Worm (Caenorhabditis elegans) whole organism, L1 larva: ENCODE results near the gene clec-257.
"Not testable (repeated sequence)": the region's sequence is repeated elsewhere in the genome, so short reads cannot be mapped to it uniquely, and the experiment has no call there.

ENCODE experiments used
- C04F5.9 ChIP-seq: sonication (generic microtip); optimal IDR thresholded peaks from 2 replicates; lab custom pipeline; 2016; ENCODE audit warnings: missing genetic modification characterization, missing compliant biosample characterization
- Y116A8C.19 ChIP-seq: sonication (generic microtip); optimal IDR thresholded peaks from 2 replicates; lab custom pipeline; 2016; ENCODE audit warnings: missing compliant biosample characterization, missing genetic modification characterization, borderline replicate concordance
- alr-1 ChIP-seq: fragments of 200-800 bp; sonication (Bioruptor generic); optimal IDR thresholded peaks from 2 replicates; lab custom pipeline; 2018; ENCODE audit warnings: borderline replicate concordance, mild to moderate bottlenecking, missing genetic modification characterization, missing compliant biosample characterization
- ama-1 ChIP-seq: fragments of 150-350 bp; optimal IDR thresholded peaks from 2 replicates; lab custom pipeline; 2014
- ceh-8 ChIP-seq: fragments of 200-800 bp; sonication (Bioruptor generic); optimal IDR thresholded peaks from 2 replicates; lab custom pipeline; 2018; ENCODE audit warnings: mild to moderate bottlenecking, missing genetic modification characterization, moderate library complexity, missing compliant biosample characterization
- ceh-88 ChIP-seq: fragments of 200-800 bp; sonication (Bioruptor generic); IDR thresholded peaks from 2 replicates; pipeline ENCODE4 v1.3.6; 2022; ENCODE audit warnings: missing genetic modification characterization, missing compliant biosample characterization
- dsc-1 ChIP-seq: sonication (generic microtip); optimal IDR thresholded peaks from 2 replicates; lab custom pipeline; 2016; ENCODE audit warnings: mild to moderate bottlenecking, missing genetic modification characterization, missing compliant biosample characterization
- egl-13 ChIP-seq: sonication (generic microtip); optimal IDR thresholded peaks from 2 replicates; lab custom pipeline; 2016; ENCODE audit warnings: missing genotype, missing genetic modification reagents, missing genetic modification characterization, missing compliant biosample characterization
- elt-2 ChIP-seq: sonication (generic microtip); optimal IDR thresholded peaks from 2 replicates; lab custom pipeline; 2016; ENCODE audit warnings: missing genetic modification characterization, mild to moderate bottlenecking, inconsistent platforms, missing compliant biosample characterization, missing genetic modification reagents
- fkh-10 ChIP-seq: sonication (generic microtip); optimal IDR thresholded peaks from 2 replicates; lab custom pipeline; 2017; ENCODE audit warnings: missing biosample characterization, missing genetic modification reagents, missing genetic modification characterization
- fkh-8 ChIP-seq: sonication (generic microtip); optimal IDR thresholded peaks from 2 replicates; lab custom pipeline; 2016; ENCODE audit warnings: mild to moderate bottlenecking, missing genetic modification characterization, missing compliant biosample characterization
- hpl-2 ChIP-seq: fragments of 150-350 bp; optimal IDR thresholded peaks from 2 replicates; lab custom pipeline; 2014; ENCODE audit warnings: missing biosample characterization, missing genetic modification reagents, missing genetic modification characterization
- isw-1 ChIP-seq: fragments of 200-800 bp; sonication (Bioruptor generic); IDR thresholded peaks from 2 replicates; pipeline ENCODE4 v1.3.6; 2022; ENCODE audit warnings: missing genetic modification characterization, missing compliant biosample characterization
- lin-35 ChIP-seq, 2 experiments: fragments of 150-350 bp; optimal IDR thresholded peaks; 2 replicates each; lab custom pipeline; 2014; ENCODE audit warnings: missing biosample characterization in 2 of 2, missing genetic modification characterization in 2 of 2, missing genetic modification reagents in 2 of 2
- lin-39 ChIP-seq: fragments of 150-350 bp; optimal IDR thresholded peaks from 2 replicates; lab custom pipeline; 2014; ENCODE audit warnings: missing biosample characterization, missing genetic modification reagents, missing genetic modification characterization
- mef-2 ChIP-seq: fragments of 150-350 bp; optimal IDR thresholded peaks from 2 replicates; lab custom pipeline; 2014; ENCODE audit warnings: missing biosample characterization, missing genetic modification characterization
- mep-1 ChIP-seq: fragments of 150-350 bp; optimal IDR thresholded peaks from 2 replicates; lab custom pipeline; 2014; ENCODE audit warnings: missing biosample characterization, missing genetic modification characterization
- nhr-12 ChIP-seq: sonication (generic microtip); optimal IDR thresholded peaks from 2 replicates; lab custom pipeline; 2017; ENCODE audit warnings: missing biosample characterization, missing genetic modification characterization
- nhr-19 ChIP-seq: fragments of 200-800 bp; sonication (Bioruptor generic); conservative IDR thresholded peaks from 2 replicates; pipeline ENCODE4 v1.3.6; 2022; ENCODE audit warnings: missing genetic modification characterization, missing compliant biosample characterization
- nhr-28 ChIP-seq: fragments of 150-350 bp; optimal IDR thresholded peaks from 2 replicates; lab custom pipeline; 2014; ENCODE audit warnings: missing biosample characterization, missing genetic modification characterization
- nhr-71 ChIP-seq: sonication (generic microtip); optimal IDR thresholded peaks from 2 replicates; lab custom pipeline; 2016; ENCODE audit warnings: mild to moderate bottlenecking, missing genetic modification characterization, moderate library complexity, missing compliant biosample characterization
- nhr-77 ChIP-seq: fragments of 150-350 bp; optimal IDR thresholded peaks from 2 replicates; lab custom pipeline; 2014; ENCODE audit warnings: missing biosample characterization, missing genetic modification characterization
- nhr-84 ChIP-seq: sonication (generic microtip); optimal IDR thresholded peaks from 2 replicates; lab custom pipeline; 2017; ENCODE audit warnings: missing biosample characterization, missing genetic modification characterization
- nhr-85 ChIP-seq: sonication (generic microtip); peaks from one replicate; lab custom pipeline; 2016; ENCODE audit warnings: missing genetic modification characterization, inconsistent platforms, missing compliant biosample characterization
- skn-1 ChIP-seq: fragments of 150-350 bp; optimal IDR thresholded peaks from 2 replicates; lab custom pipeline; 2014; ENCODE audit warnings: missing biosample characterization, missing genetic modification characterization
- snpc-4 ChIP-seq: fragments of 150-350 bp; optimal IDR thresholded peaks from 2 replicates; lab custom pipeline; 2014; ENCODE audit warnings: missing biosample characterization, missing genetic modification characterization
- sox-4 ChIP-seq: sonication (generic microtip); optimal IDR thresholded peaks from 2 replicates; lab custom pipeline; 2016; ENCODE audit warnings: missing genetic modification characterization, missing compliant biosample characterization
- tbx-2 ChIP-seq: sonication (generic microtip); optimal IDR thresholded peaks from 2 replicates; lab custom pipeline; 2016; ENCODE audit warnings: missing genetic modification characterization, missing compliant biosample characterization
- tlp-1 ChIP-seq: fragments of 150-350 bp; optimal IDR thresholded peaks from 2 replicates; lab custom pipeline; 2014; ENCODE audit warnings: missing biosample characterization, missing genetic modification characterization
- unc-130 ChIP-seq: fragments of 150-350 bp; optimal IDR thresholded peaks from 2 replicates; lab custom pipeline; 2017; ENCODE audit warnings: missing biosample characterization, missing genetic modification characterization, inconsistent platforms
- unc-98 ChIP-seq: fragments of 200-800 bp; sonication (Bioruptor generic); IDR thresholded peaks from 2 replicates; pipeline ENCODE4 v1.3.6; 2022; ENCODE audit warnings: missing genetic modification characterization, missing compliant biosample characterization
- xbp-1 ChIP-seq: sonication (generic microtip); optimal IDR thresholded peaks from 2 replicates; lab custom pipeline; 2016; ENCODE audit warnings: missing genetic modification characterization, missing compliant biosample characterization

Gene clec-257

ce11 chrV:18746937-18747660 lies 25.8 kb upstream of the clec-257 start, which contains the start of gene clec-251:
Gene clec-251 (minus strand): TSS chrV:18746987.
- TF ChIP-seq unc-130 (tag; lab: Kevin White, UChicago): no peak
- TF ChIP-seq nhr-85: no peak
- TF ChIP-seq elt-2: no peak
- TF ChIP-seq tlp-1 (tag; lab: Kevin White, UChicago): no peak
- TF ChIP-seq sox-4 (tag; lab: Kevin White, UChicago): no peak
- TF ChIP-seq tbx-2 (tag; lab: Kevin White, UChicago): no peak
- no peak for TF ChIP-seq unc-98
- TF ChIP-seq nhr-71 (tag; lab: Kevin White, UChicago): no peak
- no peak for TF ChIP-seq nhr-12 (tag; lab: Kevin White, UChicago)
- no peak for TF ChIP-seq ceh-8 (GFP tag; lab: Kevin White, UChicago)
- TF ChIP-seq Y116A8C.19 (tag; lab: Kevin White, UChicago): no peak

ce11 chrV:18748726-18749125 lies 24.1 kb upstream of the clec-257 start, which contains the start of gene clec-252:
Gene clec-252 (minus strand): TSS chrV:18748826.
- TF ChIP-seq nhr-28 (tag; lab: Kevin White, UChicago): no peak
- TF ChIP-seq alr-1 (tag; lab: Kevin White, UChicago): no peak
- TF ChIP-seq skn-1 (tag; lab: Kevin White, UChicago): no peak
- no peak for TF ChIP-seq ceh-8 (GFP tag; lab: Kevin White, UChicago)
- no peak for TF ChIP-seq snpc-4

- TF ChIP-seq tlp-1 (tag; lab: Kevin White, UChicago) (no peak), dsc-1 (tag; lab: Kevin White, UChicago) (no peak), unc-130 (tag; lab: Kevin White, UChicago) (no peak), nhr-84 (tag; lab: Kevin White, UChicago) (no peak), ama-1 (lab: Kevin White, UChicago) (no peak), egl-13 (tag; lab: Kevin White, UChicago) (no peak), hpl-2 (no peak), nhr-19 (GFP tag; lab: Robert Waterston, UW) (no peak), fkh-10 (GFP tag; lab: Kevin White, UChicago) (no peak), unc-98 (no peak), nhr-77 (tag; lab: Kevin White, UChicago) (no peak), xbp-1 (no peak), lin-35 (GFP tag; optimal IDR thresholded peaks at IDR 0.05; lab: Kevin White, UChicago) (no peak), mep-1 (no peak)
Observed at ce11 chrV:18750445-18750844, 22.4 kb upstream of the clec-257 start, which contains the start of the genes F11D11.21 and F11D11.12. Gene F11D11.21 (minus strand): TSS chrV:18750545. Gene F11D11.12 (minus strand): TSS chrV:18750682.

ce11 chrV:18753036-18753435 lies 19.8 kb upstream of the clec-257 start, which contains the start of gene F11D11.6:
Gene F11D11.6 (minus strand): TSS chrV:18753136.
- no peak for TF ChIP-seq lin-39 (tag; lab: Kevin White, UChicago)
- TF ChIP-seq mef-2: no peak
- TF ChIP-seq fkh-8: no peak

- not testable (repeated sequence) for TF ChIP-seq ama-1 (lab: Kevin White, UChicago); C04F5.9 (tag; lab: Kevin White, UChicago); nhr-84 (tag; lab: Kevin White, UChicago)
- TF ChIP-seq, all 84 proteins: peak for 0; not testable (repeated sequence) for 84
Observed at ce11 chrV:18754328-18754727, 18.5 kb upstream of the clec-257 start, which contains the start of gene clec-254. Gene clec-254 (minus strand): TSS chrV:18754428.

ce11 chrV:18760174-18760573 lies 12.7 kb upstream of the clec-257 start, which contains the start of gene F11D11.3:
Gene F11D11.3 (minus strand): TSS chrV:18760274.
- no peak for TF ChIP-seq ama-1 (lab: Kevin White, UChicago)
- no peak for TF ChIP-seq isw-1 (GFP tag; lab: Robert Waterston, UW)
- TF ChIP-seq lin-39 (tag; lab: Kevin White, UChicago): no peak
- TF ChIP-seq mep-1: no peak
- TF ChIP-seq ceh-88 (GFP tag; lab: Robert Waterston, UW): no peak
- no peak for TF ChIP-seq ceh-8 (GFP tag; lab: Kevin White, UChicago)
